Worm (Caenorhabditis elegans) whole organism, L4/young adult: ENCODE measurements around the gene C14C10.1.

Experiments
- W03F9.2 ChIP-seq: fragments of 150-350 bp; optimal IDR thresholded peaks from 2 replicates; lab custom pipeline; 2014; ENCODE audit warnings: missing biosample characterization, missing genetic modification characterization
- dao-5 ChIP-seq: sonication (generic microtip); optimal IDR thresholded peaks from 2 replicates; lab custom pipeline; 2016; ENCODE audit warnings: missing genotype, missing genetic modification characterization, moderate library complexity, missing compliant biosample characterization
- him-1 ChIP-seq: sonication (generic microtip); optimal IDR thresholded peaks from 2 replicates; lab custom pipeline; 2016; ENCODE audit warnings: missing genotype, missing genetic modification reagents, missing genetic modification characterization, missing compliant biosample characterization

- TF ChIP-seq dao-5 (tag; lab: Kevin White, UChicago), result no peak
- TF ChIP-seq him-1, result no peak
- no peak for TF ChIP-seq W03F9.2 (tag; lab: Kevin White, UChicago)
These were observed 48.1 kb downstream of the C14C10.1 start for ce11 chrV:12636248-12636647.
